Fruit fly (Drosophila melanogaster) whole organism, embryonic: ENCODE data around the gene CG3566.
A peak's percentile ranks its signal among the peaks of the same experiment; 100 is the strongest.

ENCODE experiments used
- Antp ChIP-seq: fragments of 200-800 bp; sonication (Bioruptor generic); optimal IDR thresholded peaks from 3 replicates; lab custom pipeline; 2016; ENCODE audit warnings: missing biosample characterization, missing genetic modification characterization
- BEAF-32 ChIP-seq: fragments of 200-800 bp; sonication (Bioruptor generic); optimal IDR thresholded peaks from 3 replicates; lab custom pipeline; 2017; ENCODE audit warnings: missing biosample characterization, missing genetic modification characterization, mild to moderate bottlenecking, moderate library complexity, missing genetic modification reagents
- Bteb2 ChIP-seq: fragments of 200-800 bp; sonication (Bioruptor generic); optimal IDR thresholded peaks from 2 replicates; lab custom pipeline; 2016; ENCODE audit warnings: missing biosample characterization, missing genetic modification characterization
- CG10267 ChIP-seq: fragments of 200-800 bp; sonication (Bioruptor generic); optimal IDR thresholded peaks from 2 replicates; lab custom pipeline; 2018; ENCODE audit warnings: missing biosample characterization, mild to moderate bottlenecking, missing genetic modification characterization, moderate library complexity
- CG12071 ChIP-seq: fragments of 200-800 bp; sonication (Bioruptor generic); optimal IDR thresholded peaks from 3 replicates; lab custom pipeline; 2018; ENCODE audit warnings: missing biosample characterization, mild to moderate bottlenecking, missing genetic modification characterization
- CG12299 ChIP-seq: fragments of 200-800 bp; sonication (Bioruptor generic); optimal IDR thresholded peaks from 2 replicates; lab custom pipeline; 2018; ENCODE audit warnings: missing biosample characterization, mild to moderate bottlenecking, missing genetic modification characterization
- CG13296 ChIP-seq: fragments of 200-800 bp; sonication (Bioruptor generic); optimal IDR thresholded peaks from 3 replicates; lab custom pipeline; 2018; ENCODE audit warnings: missing biosample characterization, mild to moderate bottlenecking, missing genetic modification characterization
- CG14050 ChIP-seq: fragments of 200-800 bp; sonication (Bioruptor generic); IDR thresholded peaks from 3 replicates; pipeline ENCODE4 v1.3.6; 2022; ENCODE audit warnings: missing biosample characterization, missing genetic modification characterization
- CG14860 ChIP-seq: fragments of 200-800 bp; sonication (Bioruptor generic); IDR thresholded peaks from 3 replicates; pipeline ENCODE4 v1.3.6; 2022; ENCODE audit warnings: missing biosample characterization, missing genetic modification characterization; ENCODE audit not compliant: partially characterized antibody
- CG15011 ChIP-seq: fragments of 200-800 bp; sonication (Bioruptor generic); optimal IDR thresholded peaks from 3 replicates; lab custom pipeline; 2018; ENCODE audit warnings: missing biosample characterization, mild to moderate bottlenecking, missing genetic modification characterization
- CG1529 ChIP-seq: fragments of 200-800 bp; sonication (Bioruptor generic); optimal IDR thresholded peaks from 3 replicates; lab custom pipeline; 2018; ENCODE audit warnings: missing biosample characterization, missing genetic modification characterization
- CG15696 ChIP-seq: fragments of 200-800 bp; sonication (Bioruptor generic); optimal IDR thresholded peaks from 2 replicates; lab custom pipeline; 2019; ENCODE audit warnings: missing biosample characterization, mild to moderate bottlenecking, missing genetic modification characterization, moderate library complexity
- CG16779 ChIP-seq: fragments of 200-800 bp; sonication (Bioruptor generic); IDR thresholded peaks from 2 replicates; pipeline ENCODE4 v1.3.6; 2022; ENCODE audit warnings: missing biosample characterization, missing genetic modification characterization
- CG2129 ChIP-seq: fragments of 200-800 bp; sonication (Bioruptor generic); IDR thresholded peaks from 2 replicates; pipeline ENCODE4 v1.3.6; 2022; ENCODE audit warnings: missing biosample characterization, missing genetic modification characterization; ENCODE audit not compliant: partially characterized antibody
- CG32532 ChIP-seq: fragments of 200-800 bp; sonication (Bioruptor generic); IDR thresholded peaks from 2 replicates; pipeline ENCODE4 v1.3.6; 2022; ENCODE audit warnings: missing biosample characterization, missing genetic modification characterization
- CG32772 ChIP-seq: fragments of 200-800 bp; sonication (Bioruptor generic); IDR thresholded peaks from 2 replicates; pipeline ENCODE4 v1.3.6; 2022; ENCODE audit warnings: missing biosample characterization, missing genetic modification characterization
- CG3281 ChIP-seq: fragments of 200-800 bp; sonication (Bioruptor generic); optimal IDR thresholded peaks from 3 replicates; lab custom pipeline; 2017; ENCODE audit warnings: missing biosample characterization, mild to moderate bottlenecking, missing genetic modification characterization
- CG3726 ChIP-seq: fragments of 200-800 bp; sonication (Bioruptor generic); IDR thresholded peaks from 3 replicates; pipeline ENCODE4, ENCODE4 v1.3.6; 2022; ENCODE audit warnings: missing biosample characterization, missing genetic modification characterization
- CG4404 ChIP-seq: fragments of 200-800 bp; sonication (Bioruptor generic); IDR thresholded peaks from 2 replicates; pipeline ENCODE4 v1.3.6; 2022; ENCODE audit warnings: missing biosample characterization, missing genetic modification characterization
- CG6175 ChIP-seq: fragments of 200-800 bp; sonication (Bioruptor generic); IDR thresholded peaks from 3 replicates; pipeline ENCODE4 v1.3.6; 2022; ENCODE audit warnings: missing biosample characterization, missing genetic modification characterization
- CG6854 ChIP-seq: fragments of 200-800 bp; sonication (Bioruptor generic); optimal IDR thresholded peaks from 3 replicates; lab custom pipeline; 2017; ENCODE audit warnings: missing biosample characterization, mild to moderate bottlenecking, missing genetic modification characterization
- CG7357 ChIP-seq: fragments of 200-800 bp; sonication (Bioruptor generic); IDR thresholded peaks from 3 replicates; pipeline ENCODE4 v1.3.6; 2022; ENCODE audit warnings: missing biosample characterization, missing genetic modification characterization
- CG8359 ChIP-seq: fragments of 200-800 bp; sonication (Bioruptor generic); optimal IDR thresholded peaks from 2 replicates; lab custom pipeline; 2017; ENCODE audit warnings: missing biosample characterization, mild to moderate bottlenecking, missing genetic modification characterization, borderline replicate concordance
- CG9932 ChIP-seq: fragments of 200-800 bp; sonication (Bioruptor generic); IDR thresholded peaks from 2 replicates; pipeline ENCODE4 v1.3.6; 2022; ENCODE audit warnings: missing biosample characterization, missing genetic modification characterization
- CoRest ChIP-seq: fragments of 200-800 bp; sonication (Bioruptor generic); optimal IDR thresholded peaks from 3 replicates; lab custom pipeline; 2018; ENCODE audit warnings: missing biosample characterization, mild to moderate bottlenecking, missing genetic modification characterization, moderate library complexity
- Dref ChIP-seq: fragments of 200-800 bp; sonication (Bioruptor generic); IDR thresholded peaks from 2 replicates; pipeline ENCODE4 v1.3.6; 2022; ENCODE audit warnings: missing biosample characterization, missing genetic modification characterization
- Drgx ChIP-seq: fragments of 200-800 bp; sonication (Bioruptor generic); IDR thresholded peaks from 2 replicates; pipeline ENCODE4 v1.3.6; 2022; ENCODE audit warnings: missing biosample characterization, missing genetic modification characterization
- Ets97D ChIP-seq: fragments of 200-800 bp; sonication (Bioruptor generic); optimal IDR thresholded peaks from 3 replicates; lab custom pipeline; 2016; ENCODE audit warnings: missing biosample characterization, missing genetic modification characterization
- Fer3 ChIP-seq: fragments of 200-800 bp; sonication (Bioruptor generic); optimal IDR thresholded peaks from 2 replicates; lab custom pipeline; 2018; ENCODE audit warnings: missing biosample characterization, mild to moderate bottlenecking, missing genetic modification characterization, moderate library complexity
- Gsc ChIP-seq: fragments of 200-800 bp; sonication (Bioruptor generic); IDR thresholded peaks from 2 replicates; pipeline ENCODE4 v1.3.6; 2022; ENCODE audit warnings: missing biosample characterization, missing genetic modification characterization
- HLH3B ChIP-seq: fragments of 200-800 bp; sonication (Bioruptor generic); IDR thresholded peaks from 2 replicates; pipeline ENCODE4 v1.3.6; 2022; ENCODE audit warnings: missing biosample characterization, missing genetic modification characterization
- HLH4C ChIP-seq: fragments of 200-800 bp; sonication (Bioruptor generic); IDR thresholded peaks from 3 replicates; pipeline ENCODE4 v1.3.6; 2022; ENCODE audit warnings: missing biosample characterization, missing genetic modification characterization; ENCODE audit not compliant: partially characterized antibody
- Hr39 ChIP-seq: fragments of >200 bp; optimal IDR thresholded peaks from 2 replicates; lab custom pipeline; 2017
- MESR4 ChIP-seq: fragments of 200-800 bp; sonication (Bioruptor generic); optimal IDR thresholded peaks from 2 replicates; lab custom pipeline; 2018; ENCODE audit warnings: missing biosample characterization, mild to moderate bottlenecking, missing genetic modification characterization, moderate library complexity
- Neu2 ChIP-seq: fragments of 200-800 bp; sonication (Bioruptor generic); optimal IDR thresholded peaks from 3 replicates; lab custom pipeline; 2016; ENCODE audit warnings: missing biosample characterization, missing genetic modification characterization, borderline replicate concordance
- Optix ChIP-seq: fragments of 200-800 bp; sonication (Bioruptor generic); IDR thresholded peaks from 3 replicates; pipeline ENCODE4 v1.3.6; 2022; ENCODE audit warnings: missing biosample characterization, missing genetic modification characterization
- Ravus ChIP-seq: fragments of 200-800 bp; sonication (Bioruptor generic); IDR thresholded peaks from 2 replicates; pipeline ENCODE4 v1.3.6; 2022; ENCODE audit warnings: missing biosample characterization, missing genetic modification characterization
- chm ChIP-seq: fragments of 200-800 bp; sonication (Bioruptor generic); IDR thresholded peaks from 2 replicates; pipeline ENCODE4 v1.3.6; 2022; ENCODE audit warnings: missing biosample characterization, missing genetic modification characterization
- da ChIP-seq: fragments of 200-800 bp; sonication (Bioruptor generic); optimal IDR thresholded peaks from 2 replicates; lab custom pipeline; 2016; ENCODE audit warnings: missing biosample characterization, missing genetic modification characterization
- dm ChIP-seq: fragments of 200-800 bp; sonication (Bioruptor generic); optimal IDR thresholded peaks from 3 replicates; lab custom pipeline; 2016; ENCODE audit warnings: missing biosample characterization, missing genetic modification characterization
- hbn ChIP-seq: fragments of 200-800 bp; sonication (Bioruptor generic); IDR thresholded peaks from 2 replicates; pipeline ENCODE4 v1.3.6; 2022; ENCODE audit warnings: missing biosample characterization, missing genetic modification characterization; ENCODE audit not compliant: partially characterized antibody
- kah ChIP-seq: fragments of 200-800 bp; sonication (Bioruptor generic); optimal IDR thresholded peaks from 2 replicates; lab custom pipeline; 2018; ENCODE audit warnings: missing biosample characterization, mild to moderate bottlenecking, missing genetic modification characterization
- lbe ChIP-seq: fragments of 200-800 bp; sonication (Bioruptor generic); optimal IDR thresholded peaks from 2 replicates; lab custom pipeline; 2016; ENCODE audit warnings: missing biosample characterization, mild to moderate bottlenecking, missing genetic modification characterization
- prd ChIP-seq, 3 experiments: fragments of >200 bp in 2 of 3; fragments of 200-800 bp in 1 of 3; sonication (Bioruptor generic) in 1 of 3; optimal IDR thresholded peaks in 2 of 3; IDR thresholded peaks in 1 of 3; 2 replicates in 2 of 3; 3 replicates in 1 of 3; pipeline versions ENCODE4 v1.3.6 to Lab custom; 2017 to 2022; ENCODE audit warnings: missing biosample characterization in 1 of 3, missing genetic modification characterization in 1 of 3
- pum ChIP-seq: fragments of 200-800 bp; sonication (Bioruptor generic); optimal IDR thresholded peaks from 2 replicates; lab custom pipeline; 2016; ENCODE audit warnings: missing biosample characterization, missing genetic modification characterization
- repo ChIP-seq: fragments of 200-800 bp; sonication (Bioruptor generic); optimal IDR thresholded peaks from 2 replicates; lab custom pipeline; 2016; ENCODE audit warnings: missing biosample characterization, missing genetic modification characterization
- sd ChIP-seq: fragments of 200-800 bp; sonication (Bioruptor generic); optimal IDR thresholded peaks from 3 replicates; lab custom pipeline; 2018; ENCODE audit warnings: missing biosample characterization, mild to moderate bottlenecking, missing genetic modification characterization, moderate library complexity
- sens-2 ChIP-seq: fragments of 200-800 bp; sonication (Bioruptor generic); IDR thresholded peaks from 2 replicates; pipeline ENCODE4 v1.3.6; 2022; ENCODE audit warnings: missing biosample characterization, missing genetic modification characterization
- vvl ChIP-seq: fragments of 200-800 bp; sonication (Bioruptor generic); IDR thresholded peaks from 2 replicates; pipeline ENCODE4 v1.3.6; 2022; ENCODE audit warnings: missing biosample characterization, missing genetic modification characterization
- zen ChIP-seq: fragments of 200-800 bp; sonication (Bioruptor generic); optimal IDR thresholded peaks from 3 replicates; lab custom pipeline; 2018; ENCODE audit warnings: missing biosample characterization, mild to moderate bottlenecking, missing genetic modification characterization, moderate library complexity

The CG3566 gene

DNA sequence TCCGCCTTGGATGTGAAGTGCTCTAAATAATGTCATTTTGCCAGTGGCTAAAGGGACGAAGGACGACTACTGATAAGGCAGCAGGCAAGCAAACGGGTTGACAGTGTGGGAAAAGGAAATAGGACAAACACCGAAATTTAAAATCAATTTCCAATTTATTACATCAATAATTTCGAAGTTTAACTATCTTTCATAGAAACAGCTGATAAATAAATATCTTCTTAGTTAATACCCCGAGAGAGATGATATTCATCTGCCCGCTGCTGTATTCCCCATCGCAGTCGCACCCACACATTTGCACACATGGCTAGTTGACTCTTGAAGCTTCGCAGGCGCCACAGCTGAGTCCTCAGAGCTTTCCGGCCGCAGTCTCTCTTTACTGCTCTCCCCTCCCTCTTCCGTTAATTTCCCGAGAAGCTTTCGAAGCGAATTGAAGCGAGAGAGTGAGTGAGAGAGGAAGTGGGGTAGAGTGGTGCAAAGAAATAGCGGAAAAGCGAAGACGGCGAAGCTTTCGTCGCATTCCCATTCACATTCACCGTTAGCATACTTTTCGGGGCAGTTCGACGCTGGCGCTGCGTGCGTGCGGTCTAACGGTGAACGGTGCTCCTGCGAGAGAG, 40.4 kb upstream of the CG3566 start (continued):
- TF ChIP-seq CG8359: no peak
- TF ChIP-seq Dref (GFP tag; lab: Robert Waterston, UW): no peak
- peak; percentile 35 for TF ChIP-seq CG12299 (tag; lab: Kevin White, UChicago)
- peak; percentile 44 for TF ChIP-seq CG12071 (GFP tag; lab: Kevin White, UChicago)
- no peak for TF ChIP-seq HLH4C (GFP tag; lab: Robert Waterston, UW)
- TF ChIP-seq BEAF-32 (GFP tag; lab: Kevin White, UChicago): no peak
- TF ChIP-seq CG16779: no peak
- TF ChIP-seq Neu2: no peak
- TF ChIP-seq Fer3 (tag; lab: Kevin White, UChicago): peak; percentile 70
- TF ChIP-seq zen (tag; lab: Kevin White, UChicago): no peak
- no peak for TF ChIP-seq CG14860 (GFP tag; lab: Robert Waterston, UW)
- TF ChIP-seq CG2129 (GFP tag; lab: Robert Waterston, UW): no peak
- peak; percentile 66; the same call in 1 of the 2 replicates for TF ChIP-seq chm
- TF ChIP-seq Drgx (GFP tag; lab: Robert Waterston, UW): peak; percentile 42; the same call in 1 of the 2 replicates
- TF ChIP-seq CG10267 (tag; lab: Kevin White, UChicago): peak; percentile 19
- peak; percentile 62; the same call in 2 of the 3 replicates for TF ChIP-seq Optix (GFP tag; lab: Robert Waterston, UW)
- TF ChIP-seq repo (GFP tag; lab: Kevin White, UChicago): peak; percentile 17
- TF ChIP-seq prd (optimal IDR thresholded peaks at IDR 0.05; lab: Kevin White, UChicago): no peak
- TF ChIP-seq prd (GFP tag; IDR thresholded peaks at IDR 0.05; lab: Robert Waterston, UW): peak; percentile 75
- TF ChIP-seq CG3726 (GFP tag; lab: Robert Waterston, UW): no peak
- peak; percentile 44; the same call in 1 of the 3 replicates for TF ChIP-seq CG6175 (GFP tag; lab: Robert Waterston, UW)
- TF ChIP-seq CG3281 (GFP tag; lab: Kevin White, UChicago): peak; percentile 78
- TF ChIP-seq kah (GFP tag; lab: Kevin White, UChicago): no peak
- TF ChIP-seq MESR4 (GFP tag; lab: Kevin White, UChicago): no peak
- peak; percentile 53 for TF ChIP-seq CG32772 (GFP tag; lab: Robert Waterston, UW)
- TF ChIP-seq CoRest (tag; lab: Kevin White, UChicago): peak; percentile 65
- peak; percentile 65 for TF ChIP-seq CG13296 (GFP tag; lab: Kevin White, UChicago)
- TF ChIP-seq CG7357 (GFP tag; lab: Robert Waterston, UW): 0 out of 3 replicates have a peak, but pooled peaks have one; percentile 38
- peak; percentile 3; the same call in 1 of the 2 replicates for TF ChIP-seq Ravus (GFP tag; lab: Robert Waterston, UW)
- TF ChIP-seq sd (tag; lab: Kevin White, UChicago): no peak
- no peak for TF ChIP-seq Hr39
- TF ChIP-seq CG32532 (GFP tag; lab: Robert Waterston, UW): peak; percentile 77
- peak; percentile 69 for TF ChIP-seq CG9932 (GFP tag; lab: Robert Waterston, UW)
- peak; percentile 63 for TF ChIP-seq CG6854 (GFP tag; lab: Kevin White, UChicago)
- no peak for TF ChIP-seq Bteb2 (GFP tag; lab: Kevin White, UChicago)
- TF ChIP-seq sens-2: peak; percentile 56
- no peak for TF ChIP-seq pum
- TF ChIP-seq CG14050 (GFP tag; lab: Robert Waterston, UW): peak; percentile 60
- TF ChIP-seq lbe: no peak
- TF ChIP-seq CG15011 (GFP tag; lab: Kevin White, UChicago): peak; percentile 50
- no peak for TF ChIP-seq Ets97D (GFP tag; lab: Kevin White, UChicago)
- peak; percentile 74 for TF ChIP-seq HLH3B (GFP tag; lab: Robert Waterston, UW)
- no peak for TF ChIP-seq da (GFP tag; lab: Kevin White, UChicago)
- TF ChIP-seq CG4404 (GFP tag; lab: Robert Waterston, UW): peak; percentile 33; the same call in 1 of the 2 replicates
- TF ChIP-seq dm: no peak
- peak; percentile 5 for TF ChIP-seq Antp (GFP tag; lab: Kevin White, UChicago)
- peak; percentile 0 for TF ChIP-seq CG1529
- TF ChIP-seq CG15696: no peak
- TF ChIP-seq Gsc: no peak
- TF ChIP-seq vvl: peak; percentile 83
- TF ChIP-seq hbn (GFP tag; lab: Robert Waterston, UW): no peak
